Fruit fly (Drosophila melanogaster): ENCODE data around the gene CG3552.
A peak's percentile ranks its signal among the peaks of the same experiment; 100 is the strongest.

The CG3552 gene

dm6 chr3L:9461670-9462246, 5.6 kb downstream of the CG3552 start (continued):
- TF ChIP-seq pum (GFP tag; optimal IDR thresholded peaks at IDR 0.05) (no peak), Hsf (GFP tag; optimal IDR thresholded peaks at IDR 0.05) (peak; percentile 29), toy (GFP tag; IDR thresholded peaks at IDR 0.05) (no peak), org-1 (GFP tag; optimal IDR thresholded peaks at IDR 0.05) (no peak), CG12769 (tag; optimal IDR thresholded peaks at IDR 0.05) (peak; percentile 53), ci (GFP tag; IDR thresholded peaks at IDR 0.05) (peak; percentile 73; the same call in 2 of the 3 replicates), CG6813 (GFP tag; optimal IDR thresholded peaks at IDR 0.05) (no peak), CG15601 (tag; optimal IDR thresholded peaks at IDR 0.05) (no peak), corto (GFP tag; optimal IDR thresholded peaks at IDR 0.05) (no peak), CG15073 (GFP tag; optimal IDR thresholded peaks at IDR 0.05) (no peak), crp (GFP tag; optimal IDR thresholded peaks at IDR 0.05) (peak in 1 of 2 experiments; percentile 17), tna (GFP tag; IDR thresholded peaks at IDR 0.05; ENCODE audit: partially characterized antibody) (no peak), CG4730 (GFP tag; IDR thresholded peaks at IDR 0.05) (no peak), pros (GFP tag; optimal IDR thresholded peaks at IDR 0.05) (peak; percentile 73), CG9797 (GFP tag; optimal IDR thresholded peaks at IDR 0.05) (no peak), Hr78 (GFP tag; optimal IDR thresholded peaks at IDR 0.05) (no peak), CG1647 (GFP tag; optimal IDR thresholded peaks at IDR 0.05) (peak; percentile 26), Myb (GFP tag; optimal IDR thresholded peaks at IDR 0.05) (no peak), Lhr (GFP tag; optimal IDR thresholded peaks at IDR 0.05) (no peak), btn (GFP tag; optimal IDR thresholded peaks at IDR 0.05) (no peak), CG31441 (GFP tag; IDR thresholded peaks at IDR 0.05) (no peak), sens-2 (GFP tag; IDR thresholded peaks at IDR 0.05) (peak; percentile 59), CG12942 (GFP tag; optimal IDR thresholded peaks at IDR 0.05) (no peak), CG14965 (GFP tag; optimal IDR thresholded peaks at IDR 0.05; ENCODE audit: borderline replicate concordance) (no peak), Usf (GFP tag; optimal IDR thresholded peaks at IDR 0.05) (peak; percentile 8), Eip74EF (GFP tag; optimal IDR thresholded peaks at IDR 0.05) (no peak), CG11456 (GFP tag; IDR thresholded peaks at IDR 0.05) (no peak), Xbp1 (GFP tag; optimal IDR thresholded peaks at IDR 0.05) (peak; percentile 23), abd-A (tag; optimal IDR thresholded peaks at IDR 0.05) (peak; percentile 76), CoRest (tag; optimal IDR thresholded peaks at IDR 0.05) (peak; percentile 5), Fer2 (tag; optimal IDR thresholded peaks at IDR 0.05) (no peak), zen (tag; optimal IDR thresholded peaks at IDR 0.05) (peak; percentile 89), CG17912 (GFP tag; optimal IDR thresholded peaks at IDR 0.05) (no peak), pb (GFP tag; optimal IDR thresholded peaks at IDR 0.05) (no peak), CG2129 (GFP tag; IDR thresholded peaks at IDR 0.05; ENCODE audit: partially characterized antibody) (no peak), CG1024 (GFP tag; IDR thresholded peaks at IDR 0.05) (no peak; the same call in 1 of the 2 replicates), sr (GFP tag; IDR thresholded peaks at IDR 0.05) (peak; percentile 6; the same call in 1 of the 3 replicates), wdn (GFP tag; IDR thresholded peaks at IDR 0.05) (peak; percentile 54; the same call in 1 of the 2 replicates), CG8290 (GFP tag; optimal IDR thresholded peaks at IDR 0.05) (no peak), CG8290 (tag; optimal IDR thresholded peaks at IDR 0.05) (peak; percentile 23 to 86), Neu2 (GFP tag; optimal IDR thresholded peaks at IDR 0.05; ENCODE audit: borderline replicate concordance) (peak; percentile 44), stc (GFP tag; IDR thresholded peaks at IDR 0.05) (0 out of 2 replicates have a peak, but pooled peaks have one; percentile 27), Jarid2 (GFP tag; optimal IDR thresholded peaks at IDR 0.05) (peak; percentile 10), CG8089 (GFP tag; optimal IDR thresholded peaks at IDR 0.05) (no peak), CG9876 (GFP tag; optimal IDR thresholded peaks at IDR 0.05) (no peak), CG1832 (GFP tag; optimal IDR thresholded peaks at IDR 0.05) (no peak), ssp (GFP tag; IDR thresholded peaks at IDR 0.05) (peak; percentile 25; the same call in 1 of the 2 replicates), Lim3 (GFP tag; IDR thresholded peaks at IDR 0.05) (no peak), klu (GFP tag; IDR thresholded peaks at IDR 0.05) (no peak), CG4617 (GFP tag; optimal IDR thresholded peaks at IDR 0.05; ENCODE audit: borderline replicate concordance) (no peak)

All from whole organism, embryonic.